Fruit fly (Drosophila melanogaster) whole organism, embryonic: ENCODE results near the gene bumpel.

Experiments
- Asciz ChIP-seq: fragments of 200-800 bp; sonication (Bioruptor generic); optimal IDR thresholded peaks from 2 replicates; lab custom pipeline; 2017; ENCODE audit warnings: missing biosample characterization, mild to moderate bottlenecking, missing genetic modification characterization, missing genetic modification reagents
- Bteb2 ChIP-seq: fragments of 200-800 bp; sonication (Bioruptor generic); optimal IDR thresholded peaks from 2 replicates; lab custom pipeline; 2016; ENCODE audit warnings: missing biosample characterization, missing genetic modification characterization
- CG10321 ChIP-seq: fragments of 200-800 bp; sonication (Bioruptor generic); IDR thresholded peaks from 2 replicates; pipeline ENCODE4 v1.3.6; 2022; ENCODE audit warnings: missing biosample characterization, missing genetic modification characterization
- CG10462 ChIP-seq: fragments of 200-800 bp; sonication (Bioruptor generic); optimal IDR thresholded peaks from 2 replicates; lab custom pipeline; 2016; ENCODE audit warnings: missing biosample characterization, missing genetic modification characterization
- CG10654 ChIP-seq: fragments of 200-800 bp; sonication (Bioruptor generic); optimal IDR thresholded peaks from 2 replicates; lab custom pipeline; 2016; ENCODE audit warnings: missing biosample characterization, missing genetic modification characterization
- CG14965 ChIP-seq: fragments of 200-800 bp; sonication (Bioruptor generic); optimal IDR thresholded peaks from 2 replicates; lab custom pipeline; 2016; ENCODE audit warnings: missing biosample characterization, missing genetic modification characterization, borderline replicate concordance
- CG15269 ChIP-seq: fragments of 200-800 bp; sonication (Bioruptor generic); optimal IDR thresholded peaks from 2 replicates; lab custom pipeline; 2018; ENCODE audit warnings: missing biosample characterization, mild to moderate bottlenecking, missing genetic modification characterization, moderate library complexity
- CG17328 ChIP-seq: fragments of 200-800 bp; sonication (Bioruptor generic); IDR thresholded peaks from 2 replicates; pipeline ENCODE4 v1.3.6; 2022; ENCODE audit warnings: missing biosample characterization, missing genetic modification characterization
- CG17568 ChIP-seq: fragments of 200-800 bp; sonication (Bioruptor generic); optimal IDR thresholded peaks from 2 replicates; lab custom pipeline; 2018; ENCODE audit warnings: missing biosample characterization, mild to moderate bottlenecking, missing genetic modification characterization, moderate library complexity
- CG2889 ChIP-seq: fragments of 200-800 bp; sonication (Bioruptor generic); IDR thresholded peaks from 3 replicates; pipeline ENCODE4 v1.3.6; 2022; ENCODE audit warnings: missing biosample characterization, missing genetic modification characterization
- CG3407 ChIP-seq: fragments of 200-800 bp; sonication (Bioruptor generic); optimal IDR thresholded peaks from 2 replicates; lab custom pipeline; 2018; ENCODE audit warnings: missing biosample characterization, mild to moderate bottlenecking, missing genetic modification characterization
- CG34376 ChIP-seq: fragments of 200-800 bp; sonication (Bioruptor generic); optimal IDR thresholded peaks from 2 replicates; lab custom pipeline; 2018; ENCODE audit warnings: missing biosample characterization, mild to moderate bottlenecking, missing genetic modification characterization
- CG42726 ChIP-seq: fragments of 200-800 bp; sonication (Bioruptor generic); IDR thresholded peaks from 2 replicates; pipeline ENCODE4 v1.3.6; 2022; ENCODE audit warnings: missing biosample characterization, missing genetic modification characterization; ENCODE audit not compliant: partially characterized antibody
- CG4424 ChIP-seq: fragments of 200-800 bp; sonication (Bioruptor generic); optimal IDR thresholded peaks from 3 replicates; lab custom pipeline; 2016; ENCODE audit warnings: missing biosample characterization, missing genetic modification characterization
- CG5245 ChIP-seq: fragments of 200-800 bp; sonication (Bioruptor generic); optimal IDR thresholded peaks from 3 replicates; lab custom pipeline; 2016; ENCODE audit warnings: missing biosample characterization, missing genetic modification characterization
- CG6654 ChIP-seq: fragments of 200-800 bp; sonication (Bioruptor generic); optimal IDR thresholded peaks from 2 replicates; lab custom pipeline; 2017; ENCODE audit warnings: missing biosample characterization, mild to moderate bottlenecking, missing genetic modification characterization
- CG6683 ChIP-seq: fragments of 200-800 bp; sonication (Bioruptor generic); optimal IDR thresholded peaks from 2 replicates; lab custom pipeline; 2017; ENCODE audit warnings: missing biosample characterization, mild to moderate bottlenecking, missing genetic modification characterization, missing genetic modification reagents
- CG9817 ChIP-seq: fragments of 200-800 bp; sonication (Bioruptor generic); optimal IDR thresholded peaks from 2 replicates; lab custom pipeline; 2018; ENCODE audit warnings: missing biosample characterization, mild to moderate bottlenecking, missing genetic modification characterization, moderate library complexity
- D19A ChIP-seq: fragments of 200-800 bp; optimal IDR thresholded peaks from 3 replicates; lab custom pipeline; 2019; ENCODE audit warnings: missing biosample characterization, mild to moderate bottlenecking, missing genetic modification characterization, moderate library complexity
- D19B ChIP-seq: fragments of 200-800 bp; sonication (Bioruptor generic); optimal IDR thresholded peaks from 2 replicates; lab custom pipeline; 2017; ENCODE audit warnings: missing biosample characterization, mild to moderate bottlenecking, missing genetic modification characterization
- Dek ChIP-seq: fragments of 200-800 bp; sonication (Bioruptor generic); optimal IDR thresholded peaks from 3 replicates; lab custom pipeline; 2019; ENCODE audit warnings: missing biosample characterization, mild to moderate bottlenecking, missing genetic modification characterization, moderate library complexity
- Elba2 ChIP-seq: fragments of 200-800 bp; sonication (Bioruptor generic); optimal IDR thresholded peaks from 3 replicates; lab custom pipeline; 2016; ENCODE audit warnings: missing biosample characterization, missing genetic modification characterization
- Ets97D ChIP-seq: fragments of 200-800 bp; sonication (Bioruptor generic); optimal IDR thresholded peaks from 3 replicates; lab custom pipeline; 2016; ENCODE audit warnings: missing biosample characterization, missing genetic modification characterization
- Fer2 ChIP-seq: fragments of 200-800 bp; sonication (Bioruptor generic); optimal IDR thresholded peaks from 2 replicates; lab custom pipeline; 2018; ENCODE audit warnings: missing biosample characterization, mild to moderate bottlenecking, missing genetic modification characterization, moderate library complexity
- HLH4C ChIP-seq: fragments of 200-800 bp; sonication (Bioruptor generic); IDR thresholded peaks from 3 replicates; pipeline ENCODE4 v1.3.6; 2022; ENCODE audit warnings: missing biosample characterization, missing genetic modification characterization; ENCODE audit not compliant: partially characterized antibody
- Lhr ChIP-seq: fragments of 200-800 bp; sonication (Bioruptor generic); optimal IDR thresholded peaks from 3 replicates; lab custom pipeline; 2017; ENCODE audit warnings: mild to moderate bottlenecking, missing biosample characterization, missing genetic modification reagents, missing genetic modification characterization
- Meics ChIP-seq: fragments of 200-800 bp; sonication (Bioruptor generic); optimal IDR thresholded peaks from 2 replicates; lab custom pipeline; 2017; ENCODE audit warnings: missing biosample characterization, mild to moderate bottlenecking, missing genetic modification characterization
- Neu2 ChIP-seq: fragments of 200-800 bp; sonication (Bioruptor generic); optimal IDR thresholded peaks from 3 replicates; lab custom pipeline; 2016; ENCODE audit warnings: missing biosample characterization, missing genetic modification characterization, borderline replicate concordance
- Nf-YC ChIP-seq: fragments of 200-800 bp; optimal IDR thresholded peaks from 3 replicates; lab custom pipeline; 2019; ENCODE audit warnings: missing biosample characterization, mild to moderate bottlenecking, missing genetic modification characterization, moderate library complexity
- Side ChIP-seq: fragments of 200-800 bp; sonication (Bioruptor generic); optimal IDR thresholded peaks from 2 replicates; lab custom pipeline; 2016; ENCODE audit warnings: missing biosample characterization, missing genetic modification characterization
- Sox100B ChIP-seq: fragments of 200-800 bp; sonication (Bioruptor generic); optimal IDR thresholded peaks from 3 replicates; lab custom pipeline; 2018; ENCODE audit warnings: missing biosample characterization, mild to moderate bottlenecking, missing genetic modification characterization
- bbx ChIP-seq: fragments of 200-800 bp; sonication (Bioruptor generic); IDR thresholded peaks from 2 replicates; pipeline ENCODE4 v1.3.6; 2022; ENCODE audit warnings: missing biosample characterization, missing genetic modification characterization; ENCODE audit not compliant: partially characterized antibody
- cad ChIP-seq: fragments of >200 bp; optimal IDR thresholded peaks from 2 replicates; lab custom pipeline; 2017; ENCODE audit warnings: missing biosample characterization, missing genetic modification characterization
- chm ChIP-seq: fragments of 200-800 bp; sonication (Bioruptor generic); IDR thresholded peaks from 2 replicates; pipeline ENCODE4 v1.3.6; 2022; ENCODE audit warnings: missing biosample characterization, missing genetic modification characterization
- ems ChIP-seq: fragments of 200-800 bp; sonication (Bioruptor generic); optimal IDR thresholded peaks from 3 replicates; lab custom pipeline; 2016; ENCODE audit warnings: missing biosample characterization, missing genetic modification characterization
- ind ChIP-seq: fragments of 200-800 bp; sonication (Bioruptor generic); optimal IDR thresholded peaks from 3 replicates; lab custom pipeline; 2016; ENCODE audit warnings: missing biosample characterization, missing genetic modification characterization
- jumu ChIP-seq: fragments of 200-800 bp; sonication (Bioruptor generic); optimal IDR thresholded peaks from 3 replicates; lab custom pipeline; 2016; ENCODE audit warnings: missing biosample characterization, missing genetic modification characterization
- kah ChIP-seq: fragments of 200-800 bp; sonication (Bioruptor generic); optimal IDR thresholded peaks from 2 replicates; lab custom pipeline; 2018; ENCODE audit warnings: missing biosample characterization, mild to moderate bottlenecking, missing genetic modification characterization
- lov ChIP-seq, 2 experiments: fragments of 200-800 bp in 1 of 2; fragments of >200 bp in 1 of 2; sonication (Bioruptor generic) in 1 of 2; IDR thresholded peaks in 1 of 2; optimal IDR thresholded peaks in 1 of 2; 2 replicates in 1 of 2; 3 replicates in 1 of 2; pipeline versions ENCODE4 v1.3.6 to Lab custom; 2017 to 2022; ENCODE audit warnings: missing biosample characterization in 1 of 2, missing genetic modification characterization in 1 of 2
- nmo ChIP-seq: fragments of 200-800 bp; sonication (Bioruptor generic); optimal IDR thresholded peaks from 2 replicates; lab custom pipeline; 2018; ENCODE audit warnings: missing biosample characterization, mild to moderate bottlenecking, missing genetic modification characterization, moderate library complexity
- otp ChIP-seq: fragments of 200-800 bp; sonication (Bioruptor generic); IDR thresholded peaks from 3 replicates; pipeline ENCODE4, ENCODE4 v1.3.6; 2022; ENCODE audit warnings: missing biosample characterization, missing genetic modification characterization
- pb ChIP-seq: fragments of 200-800 bp; sonication (Bioruptor generic); optimal IDR thresholded peaks from 3 replicates; lab custom pipeline; 2016; ENCODE audit warnings: missing biosample characterization, missing genetic modification characterization
- repo ChIP-seq: fragments of 200-800 bp; sonication (Bioruptor generic); optimal IDR thresholded peaks from 2 replicates; lab custom pipeline; 2016; ENCODE audit warnings: missing biosample characterization, missing genetic modification characterization
- row ChIP-seq: fragments of 200-800 bp; sonication (Bioruptor generic); IDR thresholded peaks from 3 replicates; pipeline ENCODE4 v1.3.6; 2022; ENCODE audit warnings: missing biosample characterization, missing genetic modification characterization
- so ChIP-seq: fragments of 200-800 bp; sonication (Bioruptor generic); IDR thresholded peaks from 3 replicates; pipeline ENCODE4 v1.3.6; 2022; ENCODE audit warnings: missing biosample characterization, missing genetic modification characterization
- stwl ChIP-seq: fragments of 200-800 bp; sonication (Bioruptor generic); optimal IDR thresholded peaks from 3 replicates; lab custom pipeline; 2018; ENCODE audit warnings: missing biosample characterization, mild to moderate bottlenecking, missing genetic modification characterization, moderate library complexity
- tap ChIP-seq: fragments of 200-800 bp; optimal IDR thresholded peaks from 3 replicates; lab custom pipeline; 2019; ENCODE audit warnings: missing biosample characterization, mild to moderate bottlenecking, missing genetic modification characterization, moderate library complexity
- tna ChIP-seq: fragments of 200-800 bp; sonication (Bioruptor generic); IDR thresholded peaks from 2 replicates; pipeline ENCODE4 v1.3.6; 2022; ENCODE audit warnings: missing biosample characterization, missing genetic modification characterization; ENCODE audit not compliant: partially characterized antibody
- ttk ChIP-seq: fragments of 200-800 bp; sonication (Bioruptor generic); IDR thresholded peaks from 2 replicates; pipeline ENCODE4 v2.1.2; 2022; ENCODE audit warnings: missing biosample characterization, missing genetic modification characterization

Gene bumpel

dm6 chr3R:11409667-11410137, 8.8 kb downstream of the bumpel start, which contains the start of the genes mgr and Irbp (continued):
- TF ChIP-seq CG6683 (GFP tag; lab: Kevin White, UChicago) = peak; percentile 81
- no peak for TF ChIP-seq repo (GFP tag; lab: Kevin White, UChicago)
- TF ChIP-seq nmo (GFP tag; lab: Kevin White, UChicago) = peak; percentile 95
- peak; percentile 16 for TF ChIP-seq Neu2 (GFP tag; lab: Kevin White, UChicago)
- peak; percentile 95 for TF ChIP-seq CG17328 (GFP tag; lab: Robert Waterston, UW)
- TF ChIP-seq chm (GFP tag; lab: Robert Waterston, UW) = peak; percentile 84
- TF ChIP-seq row (GFP tag; lab: Robert Waterston, UW) = peak; percentile 97
- TF ChIP-seq CG4424 (GFP tag; lab: Kevin White, UChicago) = peak; percentile 90
- peak; percentile 83 for TF ChIP-seq Fer2 (tag; lab: Kevin White, UChicago)
- peak; percentile 49 for TF ChIP-seq Bteb2
- peak; percentile 84 for TF ChIP-seq HLH4C (GFP tag; lab: Robert Waterston, UW)
- peak; percentile 65 for TF ChIP-seq CG10462 (GFP tag; lab: Kevin White, UChicago)
- peak; percentile 85 for TF ChIP-seq D19A
- TF ChIP-seq stwl (tag; lab: Kevin White, UChicago) = peak; percentile 80
- TF ChIP-seq tap (tag; lab: Kevin White, UChicago) = peak; percentile 88
- no peak for TF ChIP-seq Side (GFP tag; lab: Kevin White, UChicago)
- peak; percentile 77 for TF ChIP-seq Nf-YC (tag; lab: Kevin White, UChicago)
- peak; percentile 76 for TF ChIP-seq Lhr
- TF ChIP-seq ind (GFP tag; lab: Kevin White, UChicago) = peak; percentile 88
- TF ChIP-seq CG34376 (GFP tag; lab: Kevin White, UChicago) = peak; percentile 59
- peak; percentile 54 for TF ChIP-seq ems (GFP tag; lab: Kevin White, UChicago)
- TF ChIP-seq Ets97D (GFP tag; lab: Kevin White, UChicago) = peak; percentile 54
- peak; percentile 8 for TF ChIP-seq Elba2 (GFP tag; lab: Kevin White, UChicago)
- no peak for TF ChIP-seq pb (GFP tag; lab: Kevin White, UChicago)
- peak; percentile 91 for TF ChIP-seq Meics (GFP tag; lab: Kevin White, UChicago)
- peak; percentile 34 for TF ChIP-seq jumu (GFP tag; lab: Kevin White, UChicago)
- peak; percentile 76 for TF ChIP-seq CG10321 (GFP tag; lab: Robert Waterston, UW)
- TF ChIP-seq otp (GFP tag; lab: Robert Waterston, UW) = peak; percentile 86
- TF ChIP-seq CG9817 = peak; percentile 92
- peak; percentile 72 for TF ChIP-seq D19B (GFP tag; lab: Kevin White, UChicago)
- peak; percentile 90 for TF ChIP-seq Dek (tag; lab: Kevin White, UChicago)
- peak; percentile 79 for TF ChIP-seq CG10654 (GFP tag; lab: Kevin White, UChicago)
- TF ChIP-seq ttk (GFP tag; lab: Robert Waterston, UW) = peak; percentile 93
- TF ChIP-seq cad (GFP tag; lab: Kevin White, UChicago) = no peak
- TF ChIP-seq CG2889 (GFP tag; lab: Robert Waterston, UW) = peak; percentile 78; the same call in 2 of the 3 replicates
- peak; percentile 76 for TF ChIP-seq CG5245 (GFP tag; lab: Kevin White, UChicago)
- TF ChIP-seq CG6654 = peak; percentile 63
- no peak for TF ChIP-seq CG17568 (GFP tag; lab: Kevin White, UChicago)
- TF ChIP-seq CG14965 (GFP tag; lab: Kevin White, UChicago) = no peak
- TF ChIP-seq lov (optimal IDR thresholded peaks at IDR 0.05; lab: Kevin White, UChicago) = no peak
- TF ChIP-seq lov (GFP tag; IDR thresholded peaks at IDR 0.05; lab: Robert Waterston, UW) = peak; percentile 64; the same call in 1 of the 3 replicates
- peak; percentile 70; the same call in 1 of the 2 replicates for TF ChIP-seq tna (GFP tag; lab: Robert Waterston, UW)
- TF ChIP-seq CG3407 (GFP tag; lab: Kevin White, UChicago) = peak; percentile 83
- TF ChIP-seq so (GFP tag; lab: Robert Waterston, UW) = peak; percentile 93
- TF ChIP-seq CG15269 (tag; lab: Kevin White, UChicago) = peak; percentile 90
- TF ChIP-seq bbx = peak; percentile 78
- no peak for TF ChIP-seq Asciz (GFP tag; lab: Kevin White, UChicago)
- TF ChIP-seq CG42726 (GFP tag; lab: Robert Waterston, UW) = no peak
- peak; percentile 90 for TF ChIP-seq Sox100B
- TF ChIP-seq kah (GFP tag; lab: Kevin White, UChicago) = peak; percentile 68
